Fruit fly (Drosophila melanogaster): ENCODE measurements around the gene CG17141.

The CG17141 gene

DNA sequence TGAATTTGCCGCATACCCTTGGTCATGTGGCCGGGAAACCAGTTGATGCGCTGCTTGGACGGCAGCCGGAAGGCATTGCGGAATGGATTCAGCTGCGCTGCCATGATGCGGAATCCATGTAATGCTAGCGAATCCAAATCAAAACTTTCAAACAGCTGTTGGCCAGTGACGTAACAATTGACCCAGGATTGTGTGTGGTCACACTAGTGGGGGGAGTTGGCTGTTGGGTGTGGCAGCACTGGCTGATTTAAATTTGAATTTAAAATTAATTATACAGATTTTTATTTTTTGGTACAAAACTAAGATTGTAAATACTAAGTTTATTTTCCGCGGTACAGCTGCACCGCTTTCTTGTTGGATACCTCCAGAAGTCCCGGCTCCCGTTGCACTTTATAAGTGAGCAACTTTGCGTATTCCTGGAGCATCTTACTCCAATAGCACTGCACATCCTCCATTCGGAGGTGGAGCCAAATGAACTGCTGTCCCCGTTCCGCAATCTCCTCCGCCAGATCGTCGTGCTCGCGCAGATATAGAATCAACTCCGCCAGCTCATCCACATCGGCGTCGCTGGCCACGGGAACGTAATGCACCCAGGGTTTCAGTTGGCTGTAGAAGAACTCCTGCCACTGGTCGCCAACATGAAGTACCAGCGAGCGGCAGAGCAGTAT is at the start of gene CG17141 (continued):
- TF ChIP-seq E2f1 (GFP tag; IDR thresholded peaks at IDR 0.05) (no peak), B-H1 (GFP tag; IDR thresholded peaks at IDR 0.05) (no peak), p53 (GFP tag; optimal IDR thresholded peaks at IDR 0.05) (no peak), CG7786 (GFP tag; optimal IDR thresholded peaks at IDR 0.05) (no peak), CG7839 (tag; optimal IDR thresholded peaks at IDR 0.05) (no peak), CG7556 (GFP tag; optimal IDR thresholded peaks at IDR 0.05) (no peak), Ravus (GFP tag; IDR thresholded peaks at IDR 0.05) (no peak), nau (GFP tag; optimal IDR thresholded peaks at IDR 0.05) (no peak), Nf-YA (GFP tag; IDR thresholded peaks at IDR 0.05) (no peak), abd-A (tag; optimal IDR thresholded peaks at IDR 0.05) (no peak), CG14710 (tag; optimal IDR thresholded peaks at IDR 0.05) (peak; percentile 100), CG10147 (GFP tag; optimal IDR thresholded peaks at IDR 0.05) (no peak), CG15514 (GFP tag; optimal IDR thresholded peaks at IDR 0.05) (peak; percentile 72), CG8359 (GFP tag; optimal IDR thresholded peaks at IDR 0.05; ENCODE audit: borderline replicate concordance) (no peak), Sin3A (optimal IDR thresholded peaks at IDR 0.05) (peak; percentile 22), TFAM (GFP tag; optimal IDR thresholded peaks at IDR 0.05) (no peak), vvl (GFP tag; IDR thresholded peaks at IDR 0.05) (peak; percentile 83), CG1024 (GFP tag; IDR thresholded peaks at IDR 0.05) (no peak), pnt (GFP tag; optimal IDR thresholded peaks at IDR 0.05) (no peak), Mrtf (GFP tag; IDR thresholded peaks at IDR 0.05) (no peak), nerfin-1 (tag; optimal IDR thresholded peaks at IDR 0.05) (no peak), Ets65A (GFP tag) (peak; percentile 69), pzg (GFP tag; optimal IDR thresholded peaks at IDR 0.05) (peak; percentile 90), CG34224 (GFP tag; IDR thresholded peaks at IDR 0.05; ENCODE audit: partially characterized antibody) (peak; percentile 34; the same call in 1 of the 3 replicates), ewg (GFP tag; optimal IDR thresholded peaks at IDR 0.05) (no peak), CG11723 (GFP tag; optimal IDR thresholded peaks at IDR 0.05) (no peak), CG11504 (tag; optimal IDR thresholded peaks at IDR 0.05) (no peak), stc (GFP tag; IDR thresholded peaks at IDR 0.05) (no peak), sob (GFP tag; IDR thresholded peaks at IDR 0.05) (no peak), CG10979 (tag; optimal IDR thresholded peaks at IDR 0.05) (no peak), danr (GFP tag; IDR thresholded peaks at IDR 0.05) (no peak), Deaf1 (tag; optimal IDR thresholded peaks at IDR 0.05) (no peak), Gsc (GFP tag; IDR thresholded peaks at IDR 0.05) (no peak), YL-1 (GFP tag; optimal IDR thresholded peaks at IDR 0.05) (peak; percentile 67), shn (GFP tag; optimal IDR thresholded peaks at IDR 0.05) (no peak), E2f2 (GFP tag; IDR thresholded peaks at IDR 0.05) (peak; percentile 97), CG18011 (GFP tag; optimal IDR thresholded peaks at IDR 0.05) (no peak), CG17829 (tag; optimal IDR thresholded peaks at IDR 0.05) (peak; percentile 6), cg (GFP tag; optimal IDR thresholded peaks at IDR 0.05) (no peak), row (GFP tag; IDR thresholded peaks at IDR 0.05) (peak; percentile 12; the same call in 1 of the 3 replicates), vfl (GFP tag; optimal IDR thresholded peaks at IDR 0.05) (no peak), Pdp1 (GFP tag; optimal IDR thresholded peaks at IDR 0.05) (peak in 1 of 2 experiments; percentile 99), wdn (GFP tag; IDR thresholded peaks at IDR 0.05) (no peak), chinmo (GFP tag; IDR thresholded peaks at IDR 0.05; ENCODE audit: partially characterized antibody) (0 out of 4 replicates have a peak, but pooled peaks have one; percentile 20), pfk (GFP tag; optimal IDR thresholded peaks at IDR 0.05) (no peak), crol (GFP tag; IDR thresholded peaks at IDR 0.05) (no peak), trem (tag; optimal IDR thresholded peaks at IDR 0.05) (peak; percentile 36), chm (GFP tag; IDR thresholded peaks at IDR 0.05) (peak; percentile 30; the same call in 1 of the 2 replicates), CG5245 (GFP tag; optimal IDR thresholded peaks at IDR 0.05) (no peak), Opbp (GFP tag; IDR thresholded peaks at IDR 0.05; ENCODE audit: partially characterized antibody) (no peak)
